Worm (Caenorhabditis elegans): ENCODE measurements around the gene Y111B2A.21.

Y111B2A.21 gene

DNA sequence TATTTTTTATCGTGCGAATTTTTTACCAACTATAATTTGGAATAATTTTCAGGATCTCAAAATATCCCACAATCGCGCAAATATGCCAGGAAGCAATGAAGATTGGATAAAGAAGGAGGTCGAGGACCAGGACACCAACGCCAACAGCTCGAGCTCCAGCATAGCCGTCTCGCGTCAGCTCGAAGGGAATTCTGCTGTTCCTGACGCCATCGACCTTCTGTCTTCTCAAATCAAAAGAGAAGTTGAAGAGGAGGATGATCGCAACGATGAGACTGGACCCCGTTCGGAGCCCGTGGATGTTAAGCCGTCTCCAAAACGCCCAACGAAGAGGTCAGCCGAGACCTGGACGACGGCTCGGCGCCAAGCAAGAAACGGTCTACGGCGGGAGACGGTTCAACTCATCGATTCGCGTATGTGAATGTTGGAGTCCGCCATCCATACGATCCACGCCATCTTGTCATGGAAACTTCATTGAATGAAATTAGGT, at the start of gene Y111B2A.21:
Gene Y111B2A.21 (plus strand): TSS at position 51 of the 487 bp plus-strand sequence.
- TF ChIP-seq npax-4 (tag; optimal IDR thresholded peaks at IDR 0.05) (no peak), ceh-19 (GFP tag; optimal IDR thresholded peaks at IDR 0.05) (no peak), ceh-9 (tag; optimal IDR thresholded peaks at IDR 0.05) (no peak), fkh-10 (GFP tag; optimal IDR thresholded peaks at IDR 0.05) (no peak), unc-55 (GFP tag; optimal IDR thresholded peaks at IDR 0.05) (no peak), C38D4.7 (GFP tag; optimal IDR thresholded peaks at IDR 0.05) (no peak), ets-4 (tag; optimal IDR thresholded peaks at IDR 0.05) (no peak), zip-5 (tag; optimal IDR thresholded peaks at IDR 0.05) (no peak), pag-3 (tag; optimal IDR thresholded peaks at IDR 0.05; ENCODE audit: borderline replicate concordance) (no peak), ceh-31 (tag; optimal IDR thresholded peaks at IDR 0.05) (no peak), nhr-11 (tag; optimal IDR thresholded peaks at IDR 0.05) (no peak), ceh-45 (GFP tag; IDR thresholded peaks at IDR 0.05) (no peak)

DNA sequence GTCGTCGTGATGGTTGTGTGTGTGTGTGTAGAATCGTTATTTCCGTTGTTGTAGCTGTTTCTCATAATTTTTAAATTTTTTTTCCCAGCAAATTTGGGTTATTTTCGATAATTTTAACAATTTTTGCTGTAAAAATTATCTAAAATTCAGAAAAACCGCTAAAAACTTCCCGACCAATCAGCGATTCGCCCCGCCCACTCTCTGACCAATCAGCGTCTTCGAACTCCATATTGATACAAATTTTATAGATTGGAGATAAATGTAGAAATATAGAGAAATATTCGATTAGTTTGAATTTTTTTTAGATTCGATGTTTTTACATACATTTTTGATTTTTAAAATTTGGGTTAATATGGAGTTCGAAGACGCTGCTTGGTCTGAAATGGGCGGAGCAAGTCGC, 48.6 kb upstream of the Y111B2A.21 start:
- peak; percentile 70 for TF ChIP-seq nfya-1 (tag; optimal IDR thresholded peaks at IDR 0.05)
- no peak for TF ChIP-seq ceh-24 (tag; optimal IDR thresholded peaks at IDR 0.05)

DNA sequence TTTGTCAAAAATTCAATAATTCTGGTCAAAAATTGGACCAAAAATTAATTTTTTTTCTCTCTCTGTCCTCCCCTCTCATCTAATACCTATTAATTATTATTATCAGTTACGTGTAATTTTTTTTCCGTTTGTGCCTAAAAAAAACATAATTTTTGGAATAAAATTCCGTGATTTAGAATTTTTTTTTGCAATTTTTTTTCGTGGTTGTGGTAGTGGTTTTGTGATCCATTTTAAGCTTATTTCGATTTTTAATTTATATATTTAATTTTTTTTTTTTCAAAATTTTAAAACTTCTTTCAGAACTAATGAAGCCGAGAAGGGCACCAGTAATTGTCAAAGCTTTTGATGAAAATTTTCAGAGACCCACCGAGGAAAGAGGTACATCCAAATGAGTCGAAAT, 47.0 kb upstream of the Y111B2A.21 start, which contains the start of gene sas-1:
Gene sas-1 (plus strand): TSS at position 301 of the 400 bp plus-strand sequence.
- no peak for TF ChIP-seq C08G9.2 (tag; optimal IDR thresholded peaks at IDR 0.05)
- TF ChIP-seq T23F11.4 (GFP tag; optimal IDR thresholded peaks at IDR 0.05) = no peak
- TF ChIP-seq ceh-45 (GFP tag; IDR thresholded peaks at IDR 0.05) = no peak
- TF ChIP-seq ttx-3 (tag; optimal IDR thresholded peaks at IDR 0.05) = no peak
- TF ChIP-seq madf-2 (tag; optimal IDR thresholded peaks at IDR 0.05) = no peak
- TF ChIP-seq ceh-34 (tag; optimal IDR thresholded peaks at IDR 0.05) = no peak

DNA sequence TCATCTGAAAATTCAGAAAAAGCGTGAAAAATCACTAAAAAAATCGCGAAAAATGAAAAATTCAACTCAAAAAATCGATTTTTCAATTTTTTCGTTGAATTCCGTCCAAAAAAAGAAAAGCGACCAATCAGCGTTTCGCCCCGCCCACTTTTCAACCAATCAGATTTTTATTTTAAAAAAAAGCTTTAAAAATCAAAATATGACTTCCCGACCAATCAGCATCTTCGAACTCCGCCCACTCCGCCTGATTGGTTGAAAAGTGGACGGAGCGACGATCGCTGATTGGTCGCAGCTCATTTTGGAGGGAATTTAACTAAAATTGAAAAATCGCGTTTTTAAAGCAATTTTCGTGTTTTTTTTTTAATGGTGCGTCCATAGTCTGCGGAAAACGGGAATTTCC, 43.8 kb upstream of the Y111B2A.21 start:
- TF ChIP-seq ceh-19 (GFP tag; optimal IDR thresholded peaks at IDR 0.05) (no peak), ceh-34 (tag; optimal IDR thresholded peaks at IDR 0.05) (no peak), nfya-1 (tag; optimal IDR thresholded peaks at IDR 0.05) (peak; percentile 85)

DNA sequence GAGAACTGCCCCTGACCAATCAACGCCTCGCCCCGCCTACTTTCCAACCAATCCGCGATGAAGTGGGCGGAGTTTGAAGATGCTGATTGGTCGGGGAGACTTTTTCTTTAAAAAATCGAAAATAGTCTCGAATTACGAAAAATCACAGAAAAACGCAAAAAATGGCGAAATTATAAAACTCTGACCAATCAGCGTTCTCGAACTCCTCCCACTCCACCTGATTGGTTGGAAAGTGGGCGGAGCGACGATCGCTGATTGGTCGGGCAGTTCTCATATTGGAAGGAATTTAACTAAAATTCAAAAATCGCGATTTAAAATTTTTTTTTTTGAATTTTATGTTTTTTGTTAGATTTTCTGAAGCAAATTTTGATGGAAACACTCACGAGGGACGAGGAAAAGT, 43.0 kb upstream of the Y111B2A.21 start:
- TF ChIP-seq syd-9 (tag; optimal IDR thresholded peaks at IDR 0.05) (no peak), nfya-1 (tag; optimal IDR thresholded peaks at IDR 0.05) (peak; percentile 91), ceh-6 (GFP tag; optimal IDR thresholded peaks at IDR 0.05) (no peak), pag-3 (tag; optimal IDR thresholded peaks at IDR 0.05; ENCODE audit: borderline replicate concordance) (no peak)

DNA sequence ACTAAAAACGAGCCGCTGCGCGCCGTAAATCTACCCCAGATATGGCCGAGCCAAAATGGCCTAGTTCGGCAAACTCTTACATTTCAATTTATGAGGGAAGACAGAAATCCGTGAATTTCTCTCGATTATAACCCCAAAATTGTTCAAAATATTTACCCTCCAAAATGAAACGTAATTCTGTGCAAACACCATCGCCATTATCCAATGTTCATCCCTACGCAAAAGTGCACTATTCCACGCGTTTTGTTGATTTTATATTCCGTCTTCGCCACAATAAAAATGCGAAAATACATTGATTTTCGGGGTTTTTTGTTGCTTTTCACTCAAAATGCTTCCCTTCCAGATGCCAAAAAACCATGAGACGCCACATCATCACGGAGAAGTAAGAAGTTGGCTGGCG, 35.0 kb upstream of the Y111B2A.21 start, which contains the start of gene hut-1:
Gene hut-1 (plus strand): TSS at position 344 of the 400 bp plus-strand sequence.
- TF ChIP-seq K09A11.1 (tag; optimal IDR thresholded peaks at IDR 0.05; ENCODE audit: insufficient read depth) = no peak
- TF ChIP-seq ref-2 (tag; optimal IDR thresholded peaks at IDR 0.05) = peak; percentile 31
- TF ChIP-seq unc-55 (GFP tag; optimal IDR thresholded peaks at IDR 0.05) = no peak
- no peak for TF ChIP-seq C08G9.2 (tag; optimal IDR thresholded peaks at IDR 0.05)
- no peak for TF ChIP-seq tbx-2 (tag; optimal IDR thresholded peaks at IDR 0.05)
- TF ChIP-seq ttx-3 (tag; optimal IDR thresholded peaks at IDR 0.05) = no peak
- no peak for TF ChIP-seq sdc-2 (tag; optimal IDR thresholded peaks at IDR 0.05)
- no peak for TF ChIP-seq eyg-1 (tag; optimal IDR thresholded peaks at IDR 0.05)
- no peak for TF ChIP-seq ceh-2 (tag; optimal IDR thresholded peaks at IDR 0.05)
- peak; percentile 33 for TF ChIP-seq ceh-31 (tag; optimal IDR thresholded peaks at IDR 0.05)
- no peak for TF ChIP-seq fkh-10 (GFP tag; optimal IDR thresholded peaks at IDR 0.05)
- TF ChIP-seq ceh-48 (tag; optimal IDR thresholded peaks at IDR 0.05) = peak; percentile 17
- no peak for TF ChIP-seq gmeb-2 (tag; optimal IDR thresholded peaks at IDR 0.05)
- no peak for TF ChIP-seq hlh-6 (tag; optimal IDR thresholded peaks at IDR 0.05)
- TF ChIP-seq ceh-24 (tag; optimal IDR thresholded peaks at IDR 0.05) = no peak
- TF ChIP-seq ceh-22 (tag; optimal IDR thresholded peaks at IDR 0.05) = no peak
- no peak for TF ChIP-seq pha-4 (tag; optimal IDR thresholded peaks at IDR 0.05)
- TF ChIP-seq nfya-1 (tag; optimal IDR thresholded peaks at IDR 0.05) = peak; percentile 32
- no peak for TF ChIP-seq ceh-19 (GFP tag; optimal IDR thresholded peaks at IDR 0.05)
- TF ChIP-seq hlh-30 (tag; optimal IDR thresholded peaks at IDR 0.05; ENCODE audit: insufficient read depth) = no peak
- TF ChIP-seq unc-42 (tag; optimal IDR thresholded peaks at IDR 0.05) = peak; percentile 72
- TF ChIP-seq fkh-6 (tag; optimal IDR thresholded peaks at IDR 0.05) = no peak
- no peak for TF ChIP-seq nhr-232 (tag; optimal IDR thresholded peaks at IDR 0.05)
- no peak for TF ChIP-seq ceh-14 (tag; optimal IDR thresholded peaks at IDR 0.05)
- TF ChIP-seq Y22D7AL.16 (tag; optimal IDR thresholded peaks at IDR 0.05) = no peak
- TF ChIP-seq rnt-1 (tag; optimal IDR thresholded peaks at IDR 0.05) = no peak
- no peak for TF ChIP-seq elt-2 (tag; optimal IDR thresholded peaks at IDR 0.05)
- no peak for TF ChIP-seq T23F11.4 (GFP tag; optimal IDR thresholded peaks at IDR 0.05)
